Fruit fly (Drosophila melanogaster) whole organism: ENCODE measurements around the gene Cyp28c1.
A peak's percentile ranks its signal among the peaks of the same experiment; 100 is the strongest.

Source experiments
- CG8478 ChIP-seq: fragments of >200 bp; optimal IDR thresholded peaks from 2 replicates; lab custom pipeline; 2018; ENCODE audit warnings: inconsistent platforms
- Dll ChIP-seq: fragments of >200 bp; optimal IDR thresholded peaks from 2 replicates; lab custom pipeline; 2017
- EcR ChIP-seq, 2 experiments: fragments of >200 bp; optimal IDR thresholded peaks; 2 replicates each; lab custom pipeline; 2017; ENCODE audit warnings: missing biosample characterization in 2 of 2, missing genetic modification characterization in 2 of 2, missing genetic modification reagents in 2 of 2
- pan ChIP-seq: fragments of >200 bp; optimal IDR thresholded peaks from 2 replicates; lab custom pipeline; 2017
- psq ChIP-seq: fragments of >200 bp; optimal IDR thresholded peaks from 2 replicates; lab custom pipeline; 2017
- usp ChIP-seq: fragments of >200 bp; optimal IDR thresholded peaks from 2 replicates; lab custom pipeline; 2017; ENCODE audit warnings: missing biosample characterization, missing genetic modification characterization, mixed read lengths

The Cyp28c1 gene

dm6 chrX:11815356-11816270 lies 23.8 kb upstream of the Cyp28c1 start:
- no peak for TF ChIP-seq CG8478 (lab: Kevin White, UChicago)
- TF ChIP-seq EcR (GFP tag; optimal IDR thresholded peaks at IDR 0.05; lab: Kevin White, UChicago) = no peak
- no peak for TF ChIP-seq pan (lab: Kevin White, UChicago)
- TF ChIP-seq usp (GFP tag; lab: Kevin White, UChicago) = no peak
- no peak for TF ChIP-seq Dll (lab: Kevin White, UChicago)
- TF ChIP-seq psq = no peak

- TF ChIP-seq Dll (lab: Kevin White, UChicago) = no peak
- TF ChIP-seq EcR (GFP tag; optimal IDR thresholded peaks at IDR 0.05; lab: Kevin White, UChicago) = no peak
- no peak for TF ChIP-seq CG8478 (lab: Kevin White, UChicago)
- no peak for TF ChIP-seq psq
- TF ChIP-seq pan (lab: Kevin White, UChicago) = no peak
- TF ChIP-seq usp (GFP tag; lab: Kevin White, UChicago) = no peak
These were observed 22.9 kb upstream of the Cyp28c1 start, which contains the start of the genes CG1578 and rudhira for dm6 chrX:11816434-11816948. Gene CG1578, minus strand, starts transcription at chrX:11816551. Gene rudhira, plus strand, starts transcription at chrX:11816898.

- TF ChIP-seq pan (lab: Kevin White, UChicago) = no peak
- TF ChIP-seq Dll (lab: Kevin White, UChicago) = no peak
- no peak for TF ChIP-seq usp (GFP tag; lab: Kevin White, UChicago)
- TF ChIP-seq psq = no peak
- no peak for TF ChIP-seq EcR (GFP tag; optimal IDR thresholded peaks at IDR 0.05; lab: Kevin White, UChicago)
- no peak for TF ChIP-seq CG8478 (lab: Kevin White, UChicago)
These were observed 22.0 kb upstream of the Cyp28c1 start for dm6 chrX:11817183-11817972.

- TF ChIP-seq psq (no peak), Dll (lab: Kevin White, UChicago) (no peak), usp (GFP tag; lab: Kevin White, UChicago) (no peak), pan (lab: Kevin White, UChicago) (no peak)
These were observed 21.2 kb upstream of the Cyp28c1 start for dm6 chrX:11818047-11818766.

dm6 chrX:11818767-11819089 lies 20.7 kb upstream of the Cyp28c1 start:
- no peak for TF ChIP-seq psq
- peak; percentile 9 for TF ChIP-seq Dll (lab: Kevin White, UChicago)
- TF ChIP-seq EcR (GFP tag; optimal IDR thresholded peaks at IDR 0.05; lab: Kevin White, UChicago) = no peak
- TF ChIP-seq usp (GFP tag; lab: Kevin White, UChicago) = no peak

- TF ChIP-seq pan (lab: Kevin White, UChicago) (no peak), CG8478 (lab: Kevin White, UChicago) (no peak), usp (GFP tag; lab: Kevin White, UChicago) (no peak), Dll (lab: Kevin White, UChicago) (no peak), EcR (GFP tag; optimal IDR thresholded peaks at IDR 0.05; lab: Kevin White, UChicago) (no peak), psq (no peak)
These were observed 20.1 kb upstream of the Cyp28c1 start for dm6 chrX:11819241-11819862.

dm6 chrX:11820284-11821075 lies 18.9 kb upstream of the Cyp28c1 start:
- no peak for TF ChIP-seq usp (GFP tag; lab: Kevin White, UChicago)
- TF ChIP-seq psq = no peak
- TF ChIP-seq EcR (GFP tag; optimal IDR thresholded peaks at IDR 0.05; lab: Kevin White, UChicago) = no peak
- TF ChIP-seq CG8478 (lab: Kevin White, UChicago) = no peak
- TF ChIP-seq pan (lab: Kevin White, UChicago) = no peak
- TF ChIP-seq Dll (lab: Kevin White, UChicago) = no peak

- no peak for TF ChIP-seq CG8478 (lab: Kevin White, UChicago)
- no peak for TF ChIP-seq Dll (lab: Kevin White, UChicago)
- TF ChIP-seq EcR (GFP tag; optimal IDR thresholded peaks at IDR 0.05; lab: Kevin White, UChicago) = no peak
- no peak for TF ChIP-seq psq
- no peak for TF ChIP-seq pan (lab: Kevin White, UChicago)
These were observed 17.5 kb upstream of the Cyp28c1 start for dm6 chrX:11821946-11822345.

dm6 chrX:11823003-11823402 lies 16.4 kb upstream of the Cyp28c1 start:
- TF ChIP-seq pan (lab: Kevin White, UChicago) (no peak), Dll (lab: Kevin White, UChicago) (no peak), usp (GFP tag; lab: Kevin White, UChicago) (no peak), psq (no peak), CG8478 (lab: Kevin White, UChicago) (no peak), EcR (GFP tag; optimal IDR thresholded peaks at IDR 0.05; lab: Kevin White, UChicago) (no peak)
